Fruit fly (Drosophila melanogaster): ENCODE measurements around the gene cad.

cad gene

DNA sequence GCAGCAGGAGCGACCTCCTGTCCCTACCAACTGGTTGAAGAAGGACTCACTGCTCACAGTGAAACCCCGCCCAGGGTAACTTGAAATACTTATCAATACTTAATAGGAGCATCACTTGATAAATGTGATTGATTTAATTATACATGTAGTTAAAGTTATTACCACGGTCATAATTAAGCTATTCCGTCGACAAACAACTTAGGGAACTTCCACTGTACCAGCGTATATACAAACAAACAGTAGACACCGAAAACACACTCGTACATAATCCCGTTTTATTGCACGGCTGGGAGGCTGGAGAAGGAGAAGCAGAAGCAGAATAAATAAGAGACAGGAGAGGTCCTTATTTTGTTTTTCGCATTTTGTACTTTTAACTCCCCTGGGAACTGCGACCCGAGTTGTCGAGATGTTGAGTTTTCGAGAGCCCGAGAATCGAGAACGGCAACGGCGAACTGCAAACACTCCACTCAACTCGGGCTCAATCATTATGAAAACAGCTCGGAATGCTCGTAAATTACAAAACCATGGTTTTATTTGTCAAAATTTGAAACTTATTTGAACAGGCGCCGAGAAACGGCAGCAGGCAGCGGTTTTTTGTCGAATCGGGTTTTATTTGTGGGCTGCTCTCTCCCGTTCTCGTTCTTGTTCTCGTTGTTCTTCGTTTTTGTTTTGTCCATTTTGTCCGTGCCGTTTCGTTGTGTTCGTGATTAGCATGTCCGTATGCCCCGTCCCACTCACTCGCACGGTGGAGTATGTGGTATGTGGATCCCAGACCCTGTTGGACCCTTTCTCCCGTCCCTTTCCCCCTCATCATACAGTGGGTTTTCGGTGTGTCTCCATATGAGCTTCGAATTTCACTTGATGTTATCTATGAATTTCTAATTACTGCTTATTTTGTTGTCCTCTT is 29.7 kb downstream of the cad start (continued):
- TF ChIP-seq ranshi (GFP tag; IDR thresholded peaks at IDR 0.05) (peak; percentile 83), hth (optimal IDR thresholded peaks at IDR 0.05) (no peak), Nf-YC (tag; optimal IDR thresholded peaks at IDR 0.05) (peak; percentile 33), CG7271 (tag; optimal IDR thresholded peaks at IDR 0.05) (no peak), Kr (GFP tag; optimal IDR thresholded peaks at IDR 0.05) (no peak), C15 (GFP tag; IDR thresholded peaks at IDR 0.05) (0 out of 3 replicates have a peak, but pooled peaks have one; percentile 26), mirr (GFP tag; optimal IDR thresholded peaks at IDR 0.05) (peak; percentile 35), CG33557 (GFP tag; optimal IDR thresholded peaks at IDR 0.05) (no peak), hkb (optimal IDR thresholded peaks at IDR 0.05) (no peak), hkb (GFP tag; IDR thresholded peaks at IDR 0.05) (peak; percentile 77), kni (GFP tag; optimal IDR thresholded peaks at IDR 0.05) (peak; percentile 91), crc (GFP tag; optimal IDR thresholded peaks at IDR 0.05) (peak; percentile 72), CG3407 (GFP tag; optimal IDR thresholded peaks at IDR 0.05) (peak; percentile 27), CG14441 (GFP tag; IDR thresholded peaks at IDR 0.05) (peak; percentile 70), ash1 (GFP tag; optimal IDR thresholded peaks at IDR 0.05) (peak; percentile 58), CG15011 (GFP tag; optimal IDR thresholded peaks at IDR 0.05) (peak; percentile 70), pan (optimal IDR thresholded peaks at IDR 0.05) (no peak), pan (GFP tag; optimal IDR thresholded peaks at IDR 0.05 in 1 of 2, IDR thresholded peaks at IDR 0.05 in 1 of 2) (peak in 1 of 2 experiments; percentile 77), MTF-1 (GFP tag; optimal IDR thresholded peaks at IDR 0.05; ENCODE audit: borderline replicate concordance) (peak; percentile 24), pros (GFP tag; optimal IDR thresholded peaks at IDR 0.05) (peak; percentile 68), Optix (GFP tag; IDR thresholded peaks at IDR 0.05) (peak; percentile 68), CG9215 (GFP tag; IDR thresholded peaks at IDR 0.05) (no peak; the same call in 1 of the 2 replicates), aop (GFP tag; IDR thresholded peaks at IDR 0.05) (no peak), CG7963 (GFP tag; IDR thresholded peaks at IDR 0.05; ENCODE audit: partially characterized antibody) (no peak), dimm (GFP tag; IDR thresholded peaks at IDR 0.05) (no peak), so (GFP tag; IDR thresholded peaks at IDR 0.05) (0 out of 3 replicates have a peak, but pooled peaks have one; percentile 70), CG34224 (GFP tag; IDR thresholded peaks at IDR 0.05; ENCODE audit: partially characterized antibody) (peak; percentile 8; the same call in 1 of the 3 replicates), pnt (GFP tag; optimal IDR thresholded peaks at IDR 0.05) (peak; percentile 67), ttk (GFP tag; IDR thresholded peaks at IDR 0.05) (peak; percentile 59; the same call in 1 of the 2 replicates), CG11398 (GFP tag; optimal IDR thresholded peaks at IDR 0.05) (peak; percentile 72), Abd-B (GFP tag; optimal IDR thresholded peaks at IDR 0.05) (peak; percentile 68), sens-2 (GFP tag; IDR thresholded peaks at IDR 0.05) (peak; percentile 64), vvl (GFP tag; IDR thresholded peaks at IDR 0.05) (peak; percentile 89), nerfin-1 (tag; optimal IDR thresholded peaks at IDR 0.05) (no peak), CG2199 (GFP tag; IDR thresholded peaks at IDR 0.05) (peak; percentile 86; the same call in 2 of the 3 replicates), CG1647 (GFP tag; optimal IDR thresholded peaks at IDR 0.05) (peak; percentile 82), E2f2 (GFP tag; IDR thresholded peaks at IDR 0.05) (peak; percentile 45), ap (GFP tag; IDR thresholded peaks at IDR 0.05) (0 out of 2 replicates have a peak, but pooled peaks have one; percentile 22), CG8281 (tag; optimal IDR thresholded peaks at IDR 0.05) (no peak), CG14710 (tag; optimal IDR thresholded peaks at IDR 0.05) (peak; percentile 36), pum (GFP tag; optimal IDR thresholded peaks at IDR 0.05) (peak; percentile 61), Hr78 (GFP tag; optimal IDR thresholded peaks at IDR 0.05) (no peak), Sry-δ (GFP tag; optimal IDR thresholded peaks at IDR 0.05) (peak; percentile 37), NC2α (GFP tag; optimal IDR thresholded peaks at IDR 0.05) (peak; percentile 36), CG17328 (GFP tag; IDR thresholded peaks at IDR 0.05) (peak; percentile 47), CG12391 (tag; optimal IDR thresholded peaks at IDR 0.05) (peak; percentile 77), CG14050 (GFP tag; IDR thresholded peaks at IDR 0.05) (peak; percentile 63), CG17912 (GFP tag; optimal IDR thresholded peaks at IDR 0.05) (no peak), Taf1 (GFP tag; IDR thresholded peaks at IDR 0.05) (peak; percentile 78)

Data from whole organism, embryonic.